Fruit fly (Drosophila melanogaster): ENCODE results near the gene kmr.

DNA sequence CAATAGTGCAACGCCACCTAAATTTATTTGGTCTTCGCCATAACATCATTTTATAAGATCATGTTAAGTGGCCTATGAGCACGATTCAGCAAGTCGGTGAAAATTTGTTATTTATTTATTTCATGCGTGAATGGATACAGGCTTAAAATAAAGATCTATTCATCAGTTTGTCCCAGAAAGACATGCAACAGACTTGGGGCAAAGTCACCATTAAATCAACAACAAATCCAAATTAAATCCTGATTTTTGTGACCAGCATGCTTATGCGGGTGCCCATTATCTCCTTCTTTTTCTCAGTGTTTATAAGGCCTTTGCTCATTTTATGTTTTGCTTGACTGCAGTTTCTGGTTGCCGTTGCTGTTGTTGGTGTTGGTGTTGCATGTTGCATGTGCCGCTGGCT, 92.9 kb downstream of the kmr start:
- TF ChIP-seq Crg-1 (GFP tag; optimal IDR thresholded peaks at IDR 0.05), result no peak
- no peak for TF ChIP-seq CG14711 (tag; optimal IDR thresholded peaks at IDR 0.05)
- TF ChIP-seq CG7101 (tag; optimal IDR thresholded peaks at IDR 0.05), result no peak
- TF ChIP-seq CG5204 (GFP tag; optimal IDR thresholded peaks at IDR 0.05), result no peak

Measured in whole organism, adult.